Worm (Caenorhabditis elegans) whole organism, young adult: ENCODE measurements around the gene ztf-29.

ENCODE experiments used
- B0336.3 ChIP-seq: fragments of 200-800 bp; sonication (Bioruptor generic); IDR thresholded peaks from 2 replicates; pipeline ENCODE4 v1.3.6; 2022; ENCODE audit warnings: missing genetic modification characterization, missing compliant biosample characterization
- C06A6.2 ChIP-seq: fragments of 200-800 bp; sonication (Bioruptor generic); conservative IDR thresholded peaks from 2 replicates; pipeline ENCODE4 v1.3.6; 2022; ENCODE audit warnings: missing genetic modification characterization, missing compliant biosample characterization
- C17E4.6 ChIP-seq: fragments of 200-800 bp; sonication (Bioruptor generic); IDR thresholded peaks from 2 replicates; pipeline ENCODE4 v1.3.6; 2022; ENCODE audit warnings: missing genetic modification reagents, missing genetic modification characterization, missing compliant biosample characterization
- D2030.7 ChIP-seq: fragments of 200-800 bp; sonication (Bioruptor generic); IDR thresholded peaks from 2 replicates; pipeline ENCODE4 v1.3.6; 2022; ENCODE audit warnings: missing genetic modification reagents, missing genetic modification characterization, missing compliant biosample characterization
- F23B12.7 ChIP-seq: sonication (generic microtip); optimal IDR thresholded peaks from 2 replicates; lab custom pipeline; 2017; ENCODE audit warnings: missing genetic modification characterization, mild to moderate bottlenecking, missing compliant biosample characterization, antibody characterized with exemption, moderate library complexity; ENCODE audit not compliant: insufficient read depth
- F33H1.4 ChIP-seq: fragments of 200-800 bp; sonication (Bioruptor generic); IDR thresholded peaks from 2 replicates; pipeline ENCODE4 v1.3.6; 2022; ENCODE audit warnings: missing genetic modification reagents, missing genetic modification characterization, missing compliant biosample characterization
- F39B2.1 ChIP-seq: fragments of 200-800 bp; sonication (Bioruptor generic); IDR thresholded peaks from 2 replicates; pipeline ENCODE4 v1.3.6; 2022; ENCODE audit warnings: missing genetic modification reagents, missing genetic modification characterization, missing compliant biosample characterization
- F49E8.2 ChIP-seq: sonication (generic microtip); optimal IDR thresholded peaks from 3 replicates; lab custom pipeline; 2017; ENCODE audit warnings: missing genetic modification characterization, mild to moderate bottlenecking, missing compliant biosample characterization, antibody characterized with exemption, moderate library complexity; ENCODE audit not compliant: insufficient read depth
- K11D2.4 ChIP-seq: fragments of 200-800 bp; sonication (Bioruptor generic); IDR thresholded peaks from 2 replicates; pipeline ENCODE4 v1.3.6; 2022; ENCODE audit warnings: missing genetic modification reagents, missing genetic modification characterization, missing compliant biosample characterization
- Y53G8AR.9 ChIP-seq: fragments of 200-800 bp; sonication (Bioruptor generic); conservative IDR thresholded peaks from 2 replicates; pipeline ENCODE4 v1.3.6; 2022; ENCODE audit warnings: missing genetic modification reagents, missing genetic modification characterization, missing compliant biosample characterization
- Y56A3A.18 ChIP-seq: fragments of 200-800 bp; sonication (Bioruptor generic); IDR thresholded peaks from 2 replicates; pipeline ENCODE4 v1.3.6; 2022; ENCODE audit warnings: missing genetic modification reagents, missing genetic modification characterization, missing compliant biosample characterization
- Y95B8A.8 ChIP-seq: fragments of 200-800 bp; sonication (Bioruptor generic); IDR thresholded peaks from 2 replicates; pipeline ENCODE4 v1.3.6; 2022; ENCODE audit warnings: missing genetic modification reagents, missing genetic modification characterization, missing compliant biosample characterization
- ZK185.1 ChIP-seq: sonication (generic microtip); optimal IDR thresholded peaks from 2 replicates; lab custom pipeline; 2016; ENCODE audit warnings: mild to moderate bottlenecking, missing genetic modification characterization, missing compliant biosample characterization; ENCODE audit not compliant: poor library complexity, severe bottlenecking
- aptf-2 ChIP-seq: fragments of 200-800 bp; sonication (Bioruptor generic); conservative IDR thresholded peaks from 2 replicates; pipeline ENCODE4 v1.3.6; 2022; ENCODE audit warnings: missing genetic modification reagents, missing genetic modification characterization, missing compliant biosample characterization
- atf-7 ChIP-seq: sonication (generic microtip); optimal IDR thresholded peaks from 2 replicates; lab custom pipeline; 2017; ENCODE audit warnings: mild to moderate bottlenecking, missing genetic modification characterization, missing compliant biosample characterization
- attf-3 ChIP-seq: fragments of 200-800 bp; sonication (Bioruptor generic); conservative IDR thresholded peaks from 2 replicates; pipeline ENCODE4 v1.3.6; 2022; ENCODE audit warnings: missing genetic modification reagents, missing genetic modification characterization, missing compliant biosample characterization
- ccch-3 ChIP-seq: fragments of 200-800 bp; sonication (Bioruptor generic); optimal IDR thresholded peaks from 2 replicates; lab custom pipeline; 2018; ENCODE audit warnings: mild to moderate bottlenecking, missing genetic modification characterization, missing compliant biosample characterization
- ceh-91 ChIP-seq: fragments of 200-800 bp; sonication (Bioruptor generic); IDR thresholded peaks from 2 replicates; pipeline ENCODE4 v1.3.6; 2022; ENCODE audit warnings: missing genetic modification reagents, missing genetic modification characterization, missing compliant biosample characterization
- dox-1 ChIP-seq: fragments of 200-800 bp; sonication (Bioruptor generic); IDR thresholded peaks from 2 replicates; pipeline ENCODE4 v1.3.6; 2022; ENCODE audit warnings: missing genetic modification reagents, missing genetic modification characterization, missing compliant biosample characterization
- dpl-1 ChIP-seq: fragments of 150-350 bp; optimal IDR thresholded peaks from 2 replicates; lab custom pipeline; 2014; ENCODE audit warnings: missing biosample characterization, missing genetic modification reagents, missing genetic modification characterization
- efl-1 ChIP-seq: fragments of 150-350 bp; optimal IDR thresholded peaks from 2 replicates; lab custom pipeline; 2014; ENCODE audit warnings: missing biosample characterization, missing genetic modification reagents, missing genetic modification characterization
- ekl-4 ChIP-seq: fragments of 200-800 bp; sonication (Bioruptor generic); IDR thresholded peaks from 2 replicates; pipeline ENCODE4 v1.3.6; 2022; ENCODE audit warnings: missing genetic modification reagents, missing genetic modification characterization, missing compliant biosample characterization
- hsf-1 ChIP-seq: fragments of 200-800 bp; sonication (Bioruptor generic); IDR thresholded peaks from 2 replicates; pipeline ENCODE4 v1.3.6; 2022; ENCODE audit warnings: missing genetic modification reagents, missing genetic modification characterization, missing compliant biosample characterization
- let-526 ChIP-seq: fragments of 200-800 bp; sonication (Bioruptor generic); IDR thresholded peaks from 2 replicates; pipeline ENCODE4 v1.3.6; 2022; ENCODE audit warnings: missing genetic modification reagents, missing genetic modification characterization, missing compliant biosample characterization
- lin-35 ChIP-seq, 3 experiments: fragments of 150-350 bp in 2 of 3; sonication (generic microtip) in 1 of 3; optimal IDR thresholded peaks; 2 replicates each; lab custom pipeline; 2014 to 2018; ENCODE audit warnings: missing biosample characterization in 3 of 3, missing genetic modification characterization in 3 of 3, missing genetic modification reagents in 3 of 3
- lin-54 ChIP-seq: fragments of 200-800 bp; sonication (Bioruptor generic); optimal IDR thresholded peaks from 2 replicates; lab custom pipeline; 2018; ENCODE audit warnings: mild to moderate bottlenecking, missing genetic modification characterization, missing compliant biosample characterization
- lir-1 ChIP-seq: fragments of 200-800 bp; sonication (Bioruptor generic); conservative IDR thresholded peaks from 2 replicates; pipeline ENCODE4 v1.3.6; 2022; ENCODE audit warnings: missing genetic modification reagents, missing genetic modification characterization, missing compliant biosample characterization
- lsl-1 ChIP-seq: fragments of 200-800 bp; sonication (Bioruptor generic); optimal IDR thresholded peaks from 2 replicates; lab custom pipeline; 2018; ENCODE audit warnings: mild to moderate bottlenecking, missing genetic modification characterization, moderate library complexity, missing compliant biosample characterization
- madf-6 ChIP-seq: fragments of 200-800 bp; sonication (Bioruptor generic); IDR thresholded peaks from 2 replicates; pipeline ENCODE4 v1.3.6; 2022; ENCODE audit warnings: missing genetic modification reagents, missing genetic modification characterization, missing compliant biosample characterization
- mcd-1 ChIP-seq: fragments of 200-800 bp; sonication (Bioruptor generic); IDR thresholded peaks from 2 replicates; pipeline ENCODE4 v1.3.6; 2022; ENCODE audit warnings: missing genetic modification reagents, missing genetic modification characterization, missing compliant biosample characterization
- mxl-1 ChIP-seq: sonication (generic microtip); optimal IDR thresholded peaks from 2 replicates; lab custom pipeline; 2016; ENCODE audit warnings: missing genetic modification characterization, missing compliant biosample characterization
- nfya-2 ChIP-seq: fragments of 200-800 bp; sonication (Bioruptor generic); IDR thresholded peaks from 2 replicates; pipeline ENCODE4 v1.3.6; 2022; ENCODE audit warnings: missing genetic modification reagents, missing genetic modification characterization, missing compliant biosample characterization
- nhr-27 ChIP-seq: fragments of 200-800 bp; sonication (Bioruptor generic); optimal IDR thresholded peaks from 2 replicates; lab custom pipeline; 2018; ENCODE audit warnings: mild to moderate bottlenecking, missing genetic modification characterization, moderate library complexity, missing compliant biosample characterization
- nhr-80 ChIP-seq: sonication (generic microtip); optimal IDR thresholded peaks from 2 replicates; lab custom pipeline; 2016; ENCODE audit warnings: missing genetic modification characterization, missing compliant biosample characterization
- nhr-90 ChIP-seq: sonication (generic microtip); optimal IDR thresholded peaks from 2 replicates; lab custom pipeline; 2016; ENCODE audit warnings: missing genotype, mild to moderate bottlenecking, missing genetic modification characterization, missing compliant biosample characterization
- rpc-1 ChIP-seq, 2 experiments: fragments of 150-350 bp in 1 of 2; sonication (generic microtip) in 1 of 2; optimal IDR thresholded peaks; 2 replicates each; lab custom pipeline; 2014 to 2018; ENCODE audit warnings: missing biosample characterization in 1 of 2, missing genetic modification characterization in 1 of 2, missing genetic modification reagents in 1 of 2, missing genotype in 1 of 2
- sdz-38 ChIP-seq: sonication (generic microtip); optimal IDR thresholded peaks from 2 replicates; lab custom pipeline; 2016; ENCODE audit warnings: missing genotype, missing genetic modification characterization, missing compliant biosample characterization
- snpc-1.3 ChIP-seq: sonication (generic microtip); optimal IDR thresholded peaks from 2 replicates; lab custom pipeline; 2017; ENCODE audit warnings: missing genetic modification characterization, mild to moderate bottlenecking, missing compliant biosample characterization, antibody characterized with exemption, moderate library complexity, missing genotype, missing genetic modification reagents; ENCODE audit not compliant: insufficient read depth
- snpc-4 ChIP-seq, 5 experiments: fragments of 150-350 bp in 1 of 5; sonication (generic microtip) in 4 of 5; optimal IDR thresholded peaks; 2 replicates each; lab custom pipeline; 2014 to 2018; ENCODE audit warnings: missing genetic modification characterization in 5 of 5, missing biosample characterization in 3 of 5, antibody characterized with exemption in 2 of 5, mild to moderate bottlenecking in 2 of 5, missing compliant biosample characterization in 2 of 5, missing genotype in 2 of 5, moderate library complexity in 2 of 5, missing genetic modification reagents in 1 of 5
- unc-130 ChIP-seq: sonication (generic microtip); optimal IDR thresholded peaks from 2 replicates; lab custom pipeline; 2016; ENCODE audit warnings: missing genetic modification reagents, missing genetic modification characterization, missing compliant biosample characterization
- xnd-1 ChIP-seq: sonication (generic microtip); optimal IDR thresholded peaks from 2 replicates; lab custom pipeline; 2016; ENCODE audit warnings: missing genotype, missing genetic modification reagents, missing genetic modification characterization, missing compliant biosample characterization
- ztf-18 ChIP-seq: sonication (generic microtip); optimal IDR thresholded peaks from 2 replicates; lab custom pipeline; 2016; ENCODE audit warnings: missing genotype, mild to moderate bottlenecking, missing genetic modification characterization, missing compliant biosample characterization

Gene ztf-29

ce11 chrIII:11524073-11524472 is 36.9 kb upstream of the ztf-29 start (continued):
- TF ChIP-seq hsf-1 (GFP tag; lab: Robert Waterston, UW) (0 out of 2 replicates have a peak, but pooled peaks have one; percentile 54), ekl-4 (no peak), let-526 (GFP tag; lab: Robert Waterston, UW) (no peak), snpc-1.3 (tag; lab: Kevin White, UChicago) (peak; percentile 84), Y95B8A.8 (GFP tag; lab: Robert Waterston, UW) (0 out of 2 replicates have a peak, but pooled peaks have one; percentile 41), C17E4.6 (GFP tag; lab: Robert Waterston, UW) (no peak), dpl-1 (GFP tag; lab: Kevin White, UChicago) (no peak), F49E8.2 (tag; lab: Kevin White, UChicago) (peak; percentile 74), F23B12.7 (tag; lab: Kevin White, UChicago) (no peak), D2030.7 (GFP tag; lab: Robert Waterston, UW) (peak; percentile 84), B0336.3 (GFP tag; lab: Robert Waterston, UW) (0 out of 2 replicates have a peak, but pooled peaks have one; percentile 45), rpc-1 (optimal IDR thresholded peaks at IDR 0.05; lab: Kevin White, UChicago) (no peak), rpc-1 (tag; optimal IDR thresholded peaks at IDR 0.05; lab: Kevin White, UChicago) (no peak), C06A6.2 (GFP tag; lab: Robert Waterston, UW) (no peak), lir-1 (GFP tag; lab: Robert Waterston, UW) (no peak), ceh-91 (peak; percentile 60; the same call in 1 of the 2 replicates), efl-1 (GFP tag; lab: Kevin White, UChicago) (peak; percentile 42), sdz-38 (tag; lab: Kevin White, UChicago) (no peak), lin-54 (GFP tag; lab: Kevin White, UChicago) (peak; percentile 85), ccch-3 (no peak)
- TF ChIP-seq, all 124 proteins: peak for 24

- no peak for TF ChIP-seq hsf-1 (GFP tag; lab: Robert Waterston, UW)
- no peak for TF ChIP-seq F33H1.4 (GFP tag; lab: Robert Waterston, UW)
- TF ChIP-seq aptf-2: no peak
- no peak for TF ChIP-seq nfya-2 (GFP tag; lab: Robert Waterston, UW)
- no peak for TF ChIP-seq sdz-38 (tag; lab: Kevin White, UChicago)
- TF ChIP-seq K11D2.4: no peak
- TF ChIP-seq atf-7: no peak
- TF ChIP-seq F49E8.2 (tag; lab: Kevin White, UChicago): no peak
- TF ChIP-seq mxl-1 (tag; lab: Kevin White, UChicago): no peak
- no peak for TF ChIP-seq lsl-1 (GFP tag; lab: Kevin White, UChicago)
- TF ChIP-seq nhr-90 (tag; lab: Kevin White, UChicago): no peak
- TF ChIP-seq Y56A3A.18 (GFP tag; lab: Robert Waterston, UW): no peak
- no peak for TF ChIP-seq C06A6.2 (GFP tag; lab: Robert Waterston, UW)
- no peak for TF ChIP-seq F39B2.1 (GFP tag; lab: Robert Waterston, UW)
- TF ChIP-seq, all 124 proteins: peak for 0
Measured at ce11 chrIII:11526396-11526795, 34.6 kb upstream of the ztf-29 start, which contains the start of gene xpb-1. Gene xpb-1 (plus strand): TSS chrIII:11526657.

- TF ChIP-seq dox-1: peak; percentile 29; the same call in 1 of the 2 replicates
- 0 out of 2 replicates have a peak, but pooled peaks have one; percentile 15 for TF ChIP-seq ceh-91
- no peak for TF ChIP-seq Y53G8AR.9 (GFP tag; lab: Robert Waterston, UW)
- no peak for TF ChIP-seq ekl-4
- no peak for TF ChIP-seq attf-3 (GFP tag; lab: Robert Waterston, UW)
- peak; percentile 74 for TF ChIP-seq lsl-1 (GFP tag; lab: Kevin White, UChicago)
- TF ChIP-seq xnd-1 (tag; lab: Kevin White, UChicago): peak; percentile 53
- TF ChIP-seq ztf-18 (tag; lab: Kevin White, UChicago): no peak
- TF ChIP-seq F39B2.1 (GFP tag; lab: Robert Waterston, UW): no peak
- no peak for TF ChIP-seq nhr-80
- TF ChIP-seq snpc-4 (GFP tag; optimal IDR thresholded peaks at IDR 0.05; lab: Kevin White, UChicago): no peak
- no peak for TF ChIP-seq snpc-4 (tag; optimal IDR thresholded peaks at IDR 0.05; lab: Kevin White, UChicago)
- no peak for TF ChIP-seq lin-35 (GFP tag; optimal IDR thresholded peaks at IDR 0.05; lab: Kevin White, UChicago)
- TF ChIP-seq unc-130: no peak
- peak; percentile 41; the same call in 1 of the 2 replicates for TF ChIP-seq madf-6 (GFP tag; lab: Robert Waterston, UW)
- no peak for TF ChIP-seq nfya-2 (GFP tag; lab: Robert Waterston, UW)
- TF ChIP-seq mcd-1 (GFP tag; lab: Robert Waterston, UW): no peak
- TF ChIP-seq efl-1 (GFP tag; lab: Kevin White, UChicago): no peak
- no peak for TF ChIP-seq nhr-27
- no peak for TF ChIP-seq ZK185.1 (tag; lab: Kevin White, UChicago)
- no peak for TF ChIP-seq hsf-1 (GFP tag; lab: Robert Waterston, UW)
Measured at ce11 chrIII:11534624-11535079, 26.3 kb upstream of the ztf-29 start, which contains the start of gene nrps-1. Gene nrps-1 (plus strand): TSS chrIII:11534674.
